Fruit fly (Drosophila melanogaster) whole organism, adult: ENCODE results near the gene GCC185.

Experiments used
- CG1620 ChIP-seq: fragments of 200-800 bp; sonication (Bioruptor generic); optimal IDR thresholded peaks from 2 replicates; lab custom pipeline; 2016; ENCODE audit warnings: missing biosample characterization, missing genetic modification characterization
- CG7101 ChIP-seq: fragments of 200-800 bp; sonication (Bioruptor generic); optimal IDR thresholded peaks from 2 replicates; lab custom pipeline; 2018; ENCODE audit warnings: missing biosample characterization, mild to moderate bottlenecking, missing genetic modification characterization, moderate library complexity
- Clk ChIP-seq: fragments of 200-800 bp; sonication (Bioruptor generic); optimal IDR thresholded peaks from 2 replicates; lab custom pipeline; 2017; ENCODE audit warnings: missing biosample characterization, missing genetic modification characterization
- Crg-1 ChIP-seq: fragments of 200-800 bp; sonication (Bioruptor generic); optimal IDR thresholded peaks from 2 replicates; lab custom pipeline; 2016; ENCODE audit warnings: missing biosample characterization, missing genetic modification characterization
- Hr96 ChIP-seq: fragments of 200-800 bp; sonication (Bioruptor generic); optimal IDR thresholded peaks from 2 replicates; lab custom pipeline; 2016; ENCODE audit warnings: missing biosample characterization, missing genetic modification characterization
- bab1 ChIP-seq: fragments of 200-800 bp; sonication (Bioruptor generic); optimal IDR thresholded peaks from 3 replicates; lab custom pipeline; 2019; ENCODE audit warnings: missing biosample characterization, mild to moderate bottlenecking, missing genetic modification characterization, moderate library complexity
- cic ChIP-seq: fragments of 200-800 bp; sonication (Bioruptor generic); optimal IDR thresholded peaks from 2 replicates; lab custom pipeline; 2017; ENCODE audit warnings: missing biosample characterization, mild to moderate bottlenecking, missing genetic modification characterization, moderate library complexity
- cnc ChIP-seq, 2 experiments: fragments of >200 bp; optimal IDR thresholded peaks; 2 replicates each; lab custom pipeline; 2017

DNA sequence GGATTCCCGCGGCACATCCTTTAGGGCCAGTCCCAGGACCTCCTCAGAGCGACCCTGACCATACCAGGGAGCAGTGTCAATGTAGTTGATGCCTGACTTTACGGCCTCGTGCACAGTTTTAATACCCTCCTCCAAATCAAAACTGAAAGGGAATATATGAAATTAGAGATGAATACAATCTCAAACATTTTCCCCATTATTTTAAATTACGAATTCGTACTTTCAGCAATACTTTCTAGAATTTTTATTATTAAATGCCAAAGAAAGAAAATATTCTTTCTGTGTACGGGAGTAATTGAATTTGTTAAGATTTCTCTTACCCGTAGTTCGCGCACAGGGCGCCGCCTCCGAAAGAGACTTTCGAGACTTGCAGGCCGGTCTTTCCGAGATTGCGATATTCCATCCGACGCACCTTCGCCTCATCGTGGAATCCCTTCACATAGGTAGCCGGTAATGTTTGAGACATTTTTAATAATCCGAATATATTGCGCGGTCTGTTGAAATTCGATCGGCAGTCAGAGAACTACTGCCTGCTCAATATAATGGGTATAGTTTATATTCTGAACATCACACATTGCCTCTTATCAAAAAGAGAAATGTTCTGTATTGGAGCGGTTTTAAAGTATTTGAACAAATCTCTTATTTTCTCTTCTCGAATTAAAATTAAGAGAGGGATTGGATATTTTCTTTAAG lies 30.5 kb upstream of the GCC185 start, which contains the start of gene CG18547:
- TF ChIP-seq bab1 (GFP tag; lab: Kevin White, UChicago) (no peak), Hr96 (no peak), Crg-1 (GFP tag; lab: Kevin White, UChicago) (no peak), CG1620 (no peak), cic (GFP tag; lab: Kevin White, UChicago) (no peak), cnc (optimal IDR thresholded peaks at IDR 0.05; lab: Kevin White, UChicago) (no peak), CG7101 (no peak), Clk (GFP tag; lab: Kevin White, UChicago) (no peak)
